Fruit fly (Drosophila melanogaster) whole organism, prepupa: ENCODE data around the gene CG43702.

ENCODE experiments used
- Blimp-1 ChIP-seq: fragments of 200-800 bp; sonication (Bioruptor generic); optimal IDR thresholded peaks from 3 replicates; lab custom pipeline; 2017; ENCODE audit warnings: missing biosample characterization, missing genetic modification characterization, mild to moderate bottlenecking, moderate library complexity, missing genetic modification reagents
- CG10631 ChIP-seq: fragments of 200-800 bp; sonication (Bioruptor generic); optimal IDR thresholded peaks from 2 replicates; lab custom pipeline; 2016; ENCODE audit warnings: missing biosample characterization, missing genetic modification characterization
- CG10669 ChIP-seq: fragments of 200-800 bp; sonication (Bioruptor generic); optimal IDR thresholded peaks from 3 replicates; lab custom pipeline; 2018; ENCODE audit warnings: missing biosample characterization, mild to moderate bottlenecking, missing genetic modification characterization, moderate library complexity
- CG11294 ChIP-seq: fragments of 200-800 bp; sonication (Bioruptor generic); IDR thresholded peaks from 2 replicates; pipeline ENCODE4 v1.3.6; 2022; ENCODE audit warnings: missing biosample characterization, missing genetic modification characterization
- CG11762 ChIP-seq: fragments of 200-800 bp; sonication (Bioruptor generic); optimal IDR thresholded peaks from 3 replicates; lab custom pipeline; 2016; ENCODE audit warnings: missing biosample characterization, missing genetic modification characterization; ENCODE audit not compliant: insufficient read depth
- CG11902 ChIP-seq: fragments of 200-800 bp; sonication (Bioruptor generic); optimal IDR thresholded peaks from 3 replicates; lab custom pipeline; 2016; ENCODE audit warnings: missing biosample characterization, missing genetic modification characterization
- CG15336 ChIP-seq: fragments of 200-800 bp; sonication (Bioruptor generic); IDR thresholded peaks from 2 replicates; pipeline ENCODE4 v1.3.6; 2022; ENCODE audit warnings: missing biosample characterization, missing genetic modification characterization
- CG16779 ChIP-seq: fragments of 200-800 bp; sonication (Bioruptor generic); optimal IDR thresholded peaks from 3 replicates; lab custom pipeline; 2017; ENCODE audit warnings: missing biosample characterization, mild to moderate bottlenecking, missing genetic modification characterization
- CG3032 ChIP-seq: fragments of 200-800 bp; optimal IDR thresholded peaks from 2 replicates; lab custom pipeline; 2019; ENCODE audit warnings: missing biosample characterization, mild to moderate bottlenecking, missing genetic modification characterization, moderate library complexity
- CG31627 ChIP-seq: fragments of 200-800 bp; sonication (Bioruptor generic); optimal IDR thresholded peaks from 3 replicates; lab custom pipeline; 2016; ENCODE audit warnings: missing biosample characterization, missing genetic modification characterization
- CG32006 ChIP-seq: fragments of 200-800 bp; sonication (Bioruptor generic); optimal IDR thresholded peaks from 3 replicates; lab custom pipeline; 2017; ENCODE audit warnings: missing biosample characterization, mild to moderate bottlenecking, missing genetic modification characterization
- CG34406 ChIP-seq: fragments of 200-800 bp; sonication (Bioruptor generic); optimal IDR thresholded peaks from 3 replicates; lab custom pipeline; 2016; ENCODE audit warnings: missing biosample characterization, missing genetic modification characterization
- CG3919 ChIP-seq: fragments of 200-800 bp; sonication (Bioruptor generic); optimal IDR thresholded peaks from 3 replicates; lab custom pipeline; 2016; ENCODE audit warnings: missing biosample characterization, missing genetic modification characterization
- CG4318 ChIP-seq: fragments of 200-800 bp; sonication (Bioruptor generic); optimal IDR thresholded peaks from 3 replicates; lab custom pipeline; 2017; ENCODE audit warnings: missing biosample characterization, mild to moderate bottlenecking, missing genetic modification characterization
- CG6163 ChIP-seq: fragments of 200-800 bp; sonication (Bioruptor generic); IDR thresholded peaks from 3 replicates; pipeline ENCODE4 v1.3.6; 2022; ENCODE audit warnings: missing biosample characterization, missing genetic modification characterization
- CG6276 ChIP-seq: fragments of 200-800 bp; sonication (Bioruptor generic); optimal IDR thresholded peaks from 2 replicates; lab custom pipeline; 2017; ENCODE audit warnings: missing biosample characterization, mild to moderate bottlenecking, missing genetic modification characterization
- CG6792 ChIP-seq: fragments of 200-800 bp; sonication (Bioruptor generic); optimal IDR thresholded peaks from 3 replicates; lab custom pipeline; 2016; ENCODE audit warnings: missing biosample characterization, missing genetic modification characterization
- CG6854 ChIP-seq: fragments of 200-800 bp; sonication (Bioruptor generic); optimal IDR thresholded peaks from 2 replicates; lab custom pipeline; 2017; ENCODE audit warnings: missing biosample characterization, mild to moderate bottlenecking, missing genetic modification characterization
- CG8632 ChIP-seq: fragments of 200-800 bp; sonication (Bioruptor generic); optimal IDR thresholded peaks from 3 replicates; lab custom pipeline; 2016; ENCODE audit warnings: missing biosample characterization, missing genetic modification characterization
- CG9139 ChIP-seq: fragments of 200-800 bp; sonication (Bioruptor generic); optimal IDR thresholded peaks from 3 replicates; lab custom pipeline; 2017; ENCODE audit warnings: missing biosample characterization, mild to moderate bottlenecking, missing genetic modification characterization
- Eip75B ChIP-seq: fragments of 200-800 bp; sonication (Bioruptor generic); optimal IDR thresholded peaks from 3 replicates; lab custom pipeline; 2016; ENCODE audit warnings: missing biosample characterization, missing genetic modification characterization
- Eip78C ChIP-seq: fragments of 200-800 bp; sonication (Bioruptor generic); peaks from one replicate; lab custom pipeline; 2016; ENCODE audit warnings: missing biosample characterization, missing genetic modification characterization
- Eip93F ChIP-seq: fragments of 200-800 bp; sonication (Bioruptor generic); optimal IDR thresholded peaks from 2 replicates; lab custom pipeline; 2016; ENCODE audit warnings: missing biosample characterization, mild to moderate bottlenecking, missing genetic modification characterization
- Ets21C ChIP-seq: fragments of 200-800 bp; sonication (Bioruptor generic); optimal IDR thresholded peaks from 3 replicates; lab custom pipeline; 2016; ENCODE audit warnings: missing biosample characterization, missing genetic modification characterization
- Ets96B ChIP-seq: fragments of 200-800 bp; optimal IDR thresholded peaks from 2 replicates; lab custom pipeline; 2019; ENCODE audit warnings: missing biosample characterization, mild to moderate bottlenecking, missing genetic modification characterization, moderate library complexity
- Hr39 ChIP-seq: fragments of 200-800 bp; sonication (Bioruptor generic); optimal IDR thresholded peaks from 2 replicates; lab custom pipeline; 2016; ENCODE audit warnings: missing biosample characterization, missing genetic modification characterization
- Lpt ChIP-seq: fragments of 200-800 bp; sonication (Bioruptor generic); optimal IDR thresholded peaks from 3 replicates; lab custom pipeline; 2016; ENCODE audit warnings: missing biosample characterization, missing genetic modification characterization
- Met ChIP-seq: fragments of 200-800 bp; sonication (Bioruptor generic); optimal IDR thresholded peaks from 3 replicates; lab custom pipeline; 2016; ENCODE audit warnings: missing biosample characterization, missing genetic modification characterization
- OdsH ChIP-seq: fragments of 200-800 bp; sonication (Bioruptor generic); optimal IDR thresholded peaks from 3 replicates; lab custom pipeline; 2016; ENCODE audit warnings: missing biosample characterization, missing genetic modification characterization
- Smox ChIP-seq: fragments of 200-800 bp; sonication (Bioruptor generic); optimal IDR thresholded peaks from 3 replicates; lab custom pipeline; 2016; ENCODE audit warnings: missing biosample characterization, missing genetic modification characterization
- Sox102F ChIP-seq: fragments of 200-800 bp; sonication (Bioruptor generic); optimal IDR thresholded peaks from 2 replicates; lab custom pipeline; 2016; ENCODE audit warnings: missing biosample characterization, mild to moderate bottlenecking, missing genetic modification characterization
- Sox14 ChIP-seq: fragments of 200-800 bp; sonication (Bioruptor generic); optimal IDR thresholded peaks from 3 replicates; lab custom pipeline; 2016; ENCODE audit warnings: missing biosample characterization, missing genetic modification characterization
- achi ChIP-seq: fragments of 200-800 bp; sonication (Bioruptor generic); optimal IDR thresholded peaks from 3 replicates; lab custom pipeline; 2016; ENCODE audit warnings: missing biosample characterization, missing genetic modification characterization
- acj6 ChIP-seq: fragments of 200-800 bp; sonication (Bioruptor generic); optimal IDR thresholded peaks from 3 replicates; lab custom pipeline; 2016; ENCODE audit warnings: missing biosample characterization, missing genetic modification characterization
- cyc ChIP-seq: fragments of 200-800 bp; sonication (Bioruptor generic); optimal IDR thresholded peaks from 3 replicates; lab custom pipeline; 2016; ENCODE audit warnings: missing biosample characterization, missing genetic modification characterization
- dac ChIP-seq: fragments of 200-800 bp; sonication (Bioruptor generic); optimal IDR thresholded peaks from 2 replicates; lab custom pipeline; 2017; ENCODE audit warnings: missing biosample characterization, mild to moderate bottlenecking, missing genetic modification characterization
- dsx ChIP-seq: fragments of 200-800 bp; optimal IDR thresholded peaks from 3 replicates; lab custom pipeline; 2019; ENCODE audit warnings: missing biosample characterization, mild to moderate bottlenecking, missing genetic modification characterization, moderate library complexity; ENCODE audit not compliant: poor library complexity, severe bottlenecking
- eg ChIP-seq: fragments of 200-800 bp; sonication (Bioruptor generic); IDR thresholded peaks from 3 replicates; pipeline ENCODE4 v1.3.6; 2022; ENCODE audit warnings: missing biosample characterization, missing genetic modification characterization
- esn ChIP-seq: fragments of 200-800 bp; sonication (Bioruptor generic); optimal IDR thresholded peaks from 2 replicates; lab custom pipeline; 2016; ENCODE audit warnings: missing biosample characterization, mild to moderate bottlenecking, missing genetic modification characterization, moderate library complexity
- fd59A ChIP-seq: fragments of 200-800 bp; sonication (Bioruptor generic); optimal IDR thresholded peaks from 2 replicates; lab custom pipeline; 2017; ENCODE audit warnings: missing biosample characterization, mild to moderate bottlenecking, missing genetic modification characterization, missing genetic modification reagents
- fd85E ChIP-seq: fragments of 200-800 bp; sonication (Bioruptor generic); optimal IDR thresholded peaks from 3 replicates; lab custom pipeline; 2016; ENCODE audit warnings: missing biosample characterization, missing genetic modification characterization
- fkh ChIP-seq: fragments of 200-800 bp; sonication (Bioruptor generic); optimal IDR thresholded peaks from 3 replicates; lab custom pipeline; 2017; ENCODE audit warnings: missing biosample characterization, mild to moderate bottlenecking, missing genetic modification characterization, moderate library complexity
- pdm3 ChIP-seq: fragments of 200-800 bp; sonication (Bioruptor generic); optimal IDR thresholded peaks from 3 replicates; lab custom pipeline; 2016; ENCODE audit warnings: missing biosample characterization, missing genetic modification characterization
- spab ChIP-seq: fragments of 200-800 bp; sonication (Bioruptor generic); optimal IDR thresholded peaks from 2 replicates; lab custom pipeline; 2017; ENCODE audit warnings: missing biosample characterization, mild to moderate bottlenecking, missing genetic modification characterization, missing genetic modification reagents
- ss ChIP-seq, 2 experiments: fragments of 200-800 bp; sonication (Bioruptor generic); optimal IDR thresholded peaks; 2 replicates in 1 of 2; 3 replicates in 1 of 2; lab custom pipeline; 2017 to 2018; ENCODE audit warnings: mild to moderate bottlenecking in 2 of 2, missing biosample characterization in 2 of 2, missing genetic modification characterization in 2 of 2, moderate library complexity in 1 of 2
- svp ChIP-seq: fragments of 200-800 bp; sonication (Bioruptor generic); peaks from one replicate; lab custom pipeline; 2016; ENCODE audit warnings: missing biosample characterization, missing genetic modification characterization
- topi ChIP-seq: fragments of 200-800 bp; sonication (Bioruptor generic); optimal IDR thresholded peaks from 3 replicates; lab custom pipeline; 2016; ENCODE audit warnings: missing biosample characterization, missing genetic modification characterization

CG43702 gene

DNA sequence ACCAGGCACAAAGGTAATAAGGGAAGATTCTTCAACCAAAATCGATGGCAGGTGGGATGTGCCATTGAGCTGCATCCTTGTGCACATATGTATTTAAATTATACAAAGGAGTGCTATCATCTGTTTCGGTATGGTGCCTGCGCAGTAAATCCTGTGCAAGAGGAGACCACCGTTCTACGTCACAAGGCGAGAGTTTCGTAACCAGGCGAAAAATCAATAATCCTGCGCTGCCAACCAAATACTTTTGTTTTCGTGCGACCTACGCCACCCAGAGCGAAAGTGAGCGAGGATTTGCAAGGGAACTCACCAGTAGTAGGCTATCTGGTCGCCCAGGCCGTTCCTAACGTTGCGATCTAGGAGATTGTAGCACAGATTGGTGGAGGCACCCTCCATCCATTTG, 19.3 kb upstream of the CG43702 start:
- no peak for TF ChIP-seq CG10669 (GFP tag; lab: Kevin White, UChicago)
- TF ChIP-seq cyc (GFP tag; lab: Kevin White, UChicago) = no peak
- no peak for TF ChIP-seq CG6792 (GFP tag; lab: Kevin White, UChicago)
- TF ChIP-seq OdsH (GFP tag; lab: Kevin White, UChicago) = no peak
- no peak for TF ChIP-seq CG6163 (GFP tag; lab: Robert Waterston, UW)
- no peak for TF ChIP-seq CG6854 (GFP tag; lab: Kevin White, UChicago)
- peak; percentile 59 for TF ChIP-seq svp (GFP tag; lab: Kevin White, UChicago)
- TF ChIP-seq CG34406 (GFP tag; lab: Kevin White, UChicago) = no peak

DNA sequence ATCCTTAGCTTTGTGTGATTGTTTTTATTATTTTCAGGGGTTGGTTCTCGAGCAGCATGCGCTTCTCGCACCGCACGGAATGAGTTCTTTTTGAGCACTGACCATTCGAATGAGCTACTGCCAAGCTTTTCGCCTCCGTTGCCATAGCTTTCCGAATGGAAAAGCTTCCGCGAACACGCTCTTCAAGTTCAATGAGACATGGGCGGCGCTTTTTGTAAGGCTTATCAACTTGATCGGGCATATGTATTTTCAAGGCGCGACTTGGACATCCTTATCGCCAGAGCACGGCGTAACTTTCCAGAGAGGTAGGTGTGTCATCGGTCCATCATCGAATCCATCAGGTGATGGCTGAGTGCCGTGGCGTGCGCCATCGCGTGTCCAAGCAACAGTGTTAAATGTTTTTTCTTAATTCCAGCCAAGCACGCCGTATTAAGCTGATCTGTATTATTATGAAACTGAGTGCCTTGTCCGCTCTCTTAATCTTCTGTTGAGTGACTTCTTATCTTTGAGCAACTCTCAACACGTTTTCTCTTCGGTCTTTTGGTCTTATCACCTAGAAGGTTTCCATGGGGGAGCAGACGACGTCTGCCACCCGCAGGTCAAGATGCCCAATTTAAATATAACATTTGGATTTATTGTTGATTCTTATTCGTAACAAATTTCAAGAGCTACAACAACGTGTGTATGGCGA, 18.5 kb upstream of the CG43702 start, which contains the start of gene AcCoAS:
Gene AcCoAS, minus strand, starts transcription at position 368 of the 691 bp plus-strand sequence.
- TF ChIP-seq CG9139 (GFP tag; lab: Kevin White, UChicago) (no peak), CG6854 (GFP tag; lab: Kevin White, UChicago) (peak; percentile 29), CG4318 (GFP tag; lab: Kevin White, UChicago) (no peak), dsx (GFP tag; lab: Kevin White, UChicago) (peak; percentile 22), cyc (GFP tag; lab: Kevin White, UChicago) (peak; percentile 41), Sox102F (GFP tag; lab: Kevin White, UChicago) (peak; percentile 52), CG11762 (GFP tag; lab: Kevin White, UChicago) (no peak), Met (peak; percentile 45), Hr39 (GFP tag; lab: Kevin White, UChicago) (peak; percentile 22), fd85E (GFP tag; lab: Kevin White, UChicago) (no peak), CG6276 (no peak), fd59A (GFP tag; lab: Kevin White, UChicago) (no peak), acj6 (peak; percentile 49), esn (GFP tag; lab: Kevin White, UChicago) (peak; percentile 59), Blimp-1 (no peak), CG15336 (peak; percentile 25; the same call in 1 of the 2 replicates), eg (GFP tag; lab: Robert Waterston, UW) (peak; percentile 53; the same call in 2 of the 3 replicates), CG31627 (GFP tag; lab: Kevin White, UChicago) (peak; percentile 29), Ets96B (peak; percentile 12), CG32006 (GFP tag; lab: Kevin White, UChicago) (peak; percentile 1), CG11294 (GFP tag; lab: Robert Waterston, UW) (no peak), CG8632 (peak; percentile 52), Eip93F (GFP tag; lab: Kevin White, UChicago) (peak; percentile 25), CG3919 (GFP tag; lab: Kevin White, UChicago) (peak; percentile 46), spab (GFP tag; lab: Kevin White, UChicago) (no peak), Ets21C (GFP tag; lab: Kevin White, UChicago) (no peak), CG3032 (tag; lab: Kevin White, UChicago) (no peak), Eip75B (peak; percentile 42), CG6792 (GFP tag; lab: Kevin White, UChicago) (peak; percentile 54), CG10669 (GFP tag; lab: Kevin White, UChicago) (peak; percentile 18), ss (GFP tag; optimal IDR thresholded peaks at IDR 0.05; lab: Kevin White, UChicago) (peak; percentile 44 to 58), topi (GFP tag; lab: Kevin White, UChicago) (peak; percentile 50), dac (GFP tag; lab: Kevin White, UChicago) (no peak), CG11902 (no peak), CG10631 (no peak), achi (GFP tag; lab: Kevin White, UChicago) (peak; percentile 9), Eip78C (GFP tag; lab: Kevin White, UChicago) (peak; percentile 95), CG6163 (GFP tag; lab: Robert Waterston, UW) (no peak; the same call in 2 of the 3 replicates), Lpt (GFP tag; lab: Kevin White, UChicago) (no peak), Sox14 (GFP tag; lab: Kevin White, UChicago) (peak; percentile 37), CG34406 (GFP tag; lab: Kevin White, UChicago) (peak; percentile 21), pdm3 (peak; percentile 40), fkh (GFP tag; lab: Kevin White, UChicago) (no peak), Smox (GFP tag; lab: Kevin White, UChicago) (peak; percentile 41), CG16779 (tag; lab: Kevin White, UChicago) (peak; percentile 44)
